Worm (Caenorhabditis elegans) whole organism, L2 larva: Measurements from ENCODE around the gene C25F9.6.

Source experiments
- C34F6.9 ChIP-seq: fragments of 150-350 bp; optimal IDR thresholded peaks from 2 replicates; lab custom pipeline; 2014; ENCODE audit warnings: missing biosample characterization, missing genetic modification characterization
- R02D3.7 ChIP-seq: fragments of 150-350 bp; optimal IDR thresholded peaks from 2 replicates; lab custom pipeline; 2014; ENCODE audit warnings: missing biosample characterization, missing genetic modification characterization
- Y55F3AM.14 ChIP-seq: fragments of 200-800 bp; sonication (Bioruptor generic); optimal IDR thresholded peaks from 2 replicates; lab custom pipeline; 2018; ENCODE audit warnings: mild to moderate bottlenecking, missing genetic modification characterization, missing compliant biosample characterization
- ZK546.5 ChIP-seq: sonication (generic microtip); optimal IDR thresholded peaks from 2 replicates; lab custom pipeline; 2017; ENCODE audit warnings: missing biosample characterization, missing genetic modification characterization
- ama-1 ChIP-seq: fragments of 150-350 bp; optimal IDR thresholded peaks from 2 replicates; lab custom pipeline; 2018; ENCODE audit warnings: inconsistent platforms
- blmp-1 ChIP-seq: sonication (generic microtip); optimal IDR thresholded peaks from 2 replicates; lab custom pipeline; 2017; ENCODE audit warnings: missing genetic modification characterization, mild to moderate bottlenecking, missing compliant biosample characterization, antibody characterized with exemption, moderate library complexity; ENCODE audit not compliant: insufficient read depth
- ceh-82 ChIP-seq: fragments of 150-350 bp; optimal IDR thresholded peaks from 2 replicates; lab custom pipeline; 2014; ENCODE audit warnings: missing biosample characterization, missing genetic modification characterization
- crh-2 ChIP-seq: sonication (generic microtip); optimal IDR thresholded peaks from 2 replicates; lab custom pipeline; 2017; ENCODE audit warnings: missing biosample characterization, missing genetic modification characterization
- egl-27 ChIP-seq: sonication (generic microtip); optimal IDR thresholded peaks from 3 replicates; lab custom pipeline; 2017; ENCODE audit warnings: missing biosample characterization, missing genetic modification reagents, missing genetic modification characterization
- elt-3 ChIP-seq: sonication (generic microtip); optimal IDR thresholded peaks from 2 replicates; lab custom pipeline; 2017; ENCODE audit warnings: missing biosample characterization, missing genetic modification characterization
- fos-1 ChIP-seq: fragments of 150-350 bp; optimal IDR thresholded peaks from 2 replicates; lab custom pipeline; 2014; ENCODE audit warnings: missing biosample characterization, missing genetic modification characterization
- lin-11 ChIP-seq: fragments of 150-350 bp; sonication (generic microtip); optimal IDR thresholded peaks from 2 replicates; lab custom pipeline; 2014; ENCODE audit warnings: missing biosample characterization, missing genetic modification characterization, inconsistent platforms, mixed read lengths
- lin-13 ChIP-seq: fragments of 150-350 bp; optimal IDR thresholded peaks from 2 replicates; lab custom pipeline; 2014; ENCODE audit warnings: missing biosample characterization, missing genetic modification reagents, missing genetic modification characterization
- lin-39 ChIP-seq: fragments of 150-350 bp; optimal IDR thresholded peaks from 2 replicates; lab custom pipeline; 2014; ENCODE audit warnings: missing biosample characterization, missing genetic modification reagents, missing genetic modification characterization
- lsy-2 ChIP-seq, 2 experiments: fragments of 150-350 bp in 1 of 2; sonication (generic microtip) in 1 of 2; optimal IDR thresholded peaks; 2 replicates each; lab custom pipeline; 2014 to 2017; ENCODE audit warnings: missing biosample characterization in 2 of 2, missing genetic modification characterization in 2 of 2
- mbf-1 ChIP-seq: sonication (generic microtip); optimal IDR thresholded peaks from 2 replicates; lab custom pipeline; 2017; ENCODE audit warnings: missing biosample characterization, missing genetic modification characterization
- mdl-1 ChIP-seq, 2 experiments: fragments of 150-350 bp in 1 of 2; sonication (generic microtip) in 1 of 2; optimal IDR thresholded peaks; 2 replicates each; lab custom pipeline; 2017; ENCODE audit warnings: missing biosample characterization in 2 of 2, missing genetic modification characterization in 2 of 2
- nhr-10 ChIP-seq: sonication (generic microtip); optimal IDR thresholded peaks from 2 replicates; lab custom pipeline; 2017; ENCODE audit warnings: missing biosample characterization, missing genetic modification characterization
- nhr-11 ChIP-seq: fragments of 150-350 bp; optimal IDR thresholded peaks from 2 replicates; lab custom pipeline; 2014; ENCODE audit warnings: missing biosample characterization, missing genetic modification characterization
- nhr-129 ChIP-seq: fragments of 150-350 bp; optimal IDR thresholded peaks from 2 replicates; lab custom pipeline; 2014; ENCODE audit warnings: missing biosample characterization, missing genetic modification characterization
- nhr-21 ChIP-seq: fragments of 150-350 bp; optimal IDR thresholded peaks from 2 replicates; lab custom pipeline; 2014; ENCODE audit warnings: missing biosample characterization, missing genetic modification characterization
- nhr-25 ChIP-seq: fragments of 150-350 bp; sonication (generic microtip); optimal IDR thresholded peaks from 3 replicates; lab custom pipeline; 2014; ENCODE audit warnings: missing biosample characterization, missing genetic modification characterization
- nhr-6 ChIP-seq: fragments of 150-350 bp; optimal IDR thresholded peaks from 2 replicates; lab custom pipeline; 2014; ENCODE audit warnings: missing biosample characterization, missing genetic modification characterization
- nhr-77 ChIP-seq: fragments of 150-350 bp; optimal IDR thresholded peaks from 2 replicates; lab custom pipeline; 2014; ENCODE audit warnings: missing biosample characterization, missing genetic modification characterization
- peb-1 ChIP-seq: fragments of 150-350 bp; optimal IDR thresholded peaks from 2 replicates; lab custom pipeline; 2014; ENCODE audit warnings: missing biosample characterization, missing genetic modification characterization
- sem-4 ChIP-seq: fragments of 150-350 bp; optimal IDR thresholded peaks from 2 replicates; lab custom pipeline; 2014; ENCODE audit warnings: missing biosample characterization, missing genetic modification reagents, missing genetic modification characterization
- sma-3 ChIP-seq: sonication (generic microtip); optimal IDR thresholded peaks from 2 replicates; lab custom pipeline; 2016; ENCODE audit warnings: missing genetic modification reagents, missing genetic modification characterization, missing compliant biosample characterization
- unc-55 ChIP-seq: fragments of 150-350 bp; sonication (generic microtip); optimal IDR thresholded peaks from 3 replicates; lab custom pipeline; 2014; ENCODE audit warnings: missing biosample characterization, missing genetic modification reagents, missing genetic modification characterization
- ztf-1 ChIP-seq: fragments of 200-800 bp; sonication (Bioruptor generic); conservative IDR thresholded peaks from 2 replicates; pipeline ENCODE4 v1.3.6; 2022; ENCODE audit warnings: missing genetic modification characterization, missing compliant biosample characterization
- ztf-11 ChIP-seq: sonication (generic microtip); optimal IDR thresholded peaks from 2 replicates; lab custom pipeline; 2017; ENCODE audit warnings: missing biosample characterization, missing genetic modification characterization

Gene C25F9.6

ce11 chrV:19394750-19395149, 10.4 kb downstream of the C25F9.6 start, which contains the start of gene C25F9.8:
Gene C25F9.8, plus strand, starts transcription at chrV:19395050.
- no peak for TF ChIP-seq C34F6.9 (tag; lab: Kevin White, UChicago)
- TF ChIP-seq nhr-21 (tag; lab: Kevin White, UChicago): no peak
- TF ChIP-seq nhr-25 (tag; lab: Kevin White, UChicago): no peak
- TF ChIP-seq blmp-1: no peak
- no peak for TF ChIP-seq lin-13 (GFP tag; lab: Kevin White, UChicago)
- no peak for TF ChIP-seq nhr-6 (tag; lab: Kevin White, UChicago)
- TF ChIP-seq Y55F3AM.14: no peak
- TF ChIP-seq nhr-11 (tag; lab: Kevin White, UChicago): no peak
- no peak for TF ChIP-seq lin-39 (tag; lab: Kevin White, UChicago)
- TF ChIP-seq R02D3.7 (tag; lab: Kevin White, UChicago): no peak
- no peak for TF ChIP-seq nhr-77
- TF ChIP-seq unc-55 (GFP tag; lab: Kevin White, UChicago): no peak
- TF ChIP-seq egl-27 (tag; lab: Kevin White, UChicago): no peak
- TF ChIP-seq peb-1 (tag; lab: Kevin White, UChicago): no peak
- no peak for TF ChIP-seq mbf-1
- no peak for TF ChIP-seq ZK546.5 (tag; lab: Kevin White, UChicago)
- TF ChIP-seq lsy-2 (tag; optimal IDR thresholded peaks at IDR 0.05; lab: Kevin White, UChicago): no peak
- no peak for TF ChIP-seq sem-4 (tag; lab: Kevin White, UChicago)

DNA sequence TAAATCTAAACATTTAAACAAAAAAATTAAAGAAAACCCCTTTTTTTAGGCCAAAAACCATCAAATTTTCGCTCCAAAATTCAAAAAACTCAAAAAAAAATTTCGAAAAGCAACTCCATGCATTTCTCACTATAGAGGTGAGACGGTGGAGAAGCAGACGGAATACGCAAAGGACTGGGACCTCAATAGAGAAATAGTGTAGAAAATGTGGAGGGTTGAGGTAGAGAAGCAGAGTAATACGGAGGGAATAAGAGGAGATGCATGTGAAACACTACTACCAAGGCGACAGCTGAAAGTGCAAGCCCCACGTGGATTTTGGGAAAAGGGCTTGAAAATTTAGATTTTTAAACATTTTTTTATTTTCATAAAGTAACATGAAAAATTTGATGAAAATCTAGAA, 13.9 kb downstream of the C25F9.6 start:
- no peak for TF ChIP-seq elt-3
- TF ChIP-seq mdl-1 (tag; optimal IDR thresholded peaks at IDR 0.05; lab: Kevin White, UChicago): no peak
- no peak for TF ChIP-seq lin-39 (tag; lab: Kevin White, UChicago)
- peak; percentile 14 for TF ChIP-seq crh-2
- TF ChIP-seq C34F6.9 (tag; lab: Kevin White, UChicago): peak; percentile 20
- TF ChIP-seq lsy-2 (tag; optimal IDR thresholded peaks at IDR 0.05; lab: Kevin White, UChicago): peak in 1 of 2 experiments; percentile 33
- TF ChIP-seq unc-55 (GFP tag; lab: Kevin White, UChicago): peak; percentile 57
- TF ChIP-seq nhr-129 (tag; lab: Kevin White, UChicago): peak; percentile 10

- TF ChIP-seq mdl-1 (tag; optimal IDR thresholded peaks at IDR 0.05; lab: Kevin White, UChicago) (no peak), nhr-25 (tag; lab: Kevin White, UChicago) (no peak), lsy-2 (tag; optimal IDR thresholded peaks at IDR 0.05; lab: Kevin White, UChicago) (no peak), elt-3 (no peak), ztf-11 (tag; lab: Kevin White, UChicago) (no peak), sma-3 (no peak), lin-11 (tag; lab: Kevin White, UChicago) (no peak), nhr-77 (no peak), R02D3.7 (tag; lab: Kevin White, UChicago) (no peak), ZK546.5 (tag; lab: Kevin White, UChicago) (no peak), C34F6.9 (tag; lab: Kevin White, UChicago) (no peak), nhr-21 (tag; lab: Kevin White, UChicago) (no peak), blmp-1 (no peak)
Observed at ce11 chrV:19390029-19390428, 15.1 kb downstream of the C25F9.6 start, which contains the start of gene slcr-46.2. Gene slcr-46.2, minus strand, starts transcription at chrV:19390129.

ce11 chrV:19380968-19381367, 24.2 kb downstream of the C25F9.6 start, which contains the start of gene srw-84:
Gene srw-84, plus strand, starts transcription at chrV:19381268.
- TF ChIP-seq nhr-6 (tag; lab: Kevin White, UChicago): no peak
- no peak for TF ChIP-seq C34F6.9 (tag; lab: Kevin White, UChicago)
- TF ChIP-seq lin-11 (tag; lab: Kevin White, UChicago): no peak
- TF ChIP-seq lsy-2 (tag; optimal IDR thresholded peaks at IDR 0.05; lab: Kevin White, UChicago): no peak
- no peak for TF ChIP-seq ZK546.5 (tag; lab: Kevin White, UChicago)
- TF ChIP-seq ceh-82 (tag; lab: Kevin White, UChicago): no peak
- TF ChIP-seq, all 48 proteins: peak for 0

- TF ChIP-seq crh-2: no peak
- no peak for TF ChIP-seq ama-1
- no peak for TF ChIP-seq R02D3.7 (tag; lab: Kevin White, UChicago)
- TF ChIP-seq fos-1: peak; percentile 42
- no peak for TF ChIP-seq nhr-21 (tag; lab: Kevin White, UChicago)
- TF ChIP-seq, all 48 proteins: peak for 1
Observed at ce11 chrV:19377014-19377494, 28.1 kb downstream of the C25F9.6 start, which contains the start of gene nceh-1. Gene nceh-1, plus strand, starts transcription at chrV:19377444.

DNA sequence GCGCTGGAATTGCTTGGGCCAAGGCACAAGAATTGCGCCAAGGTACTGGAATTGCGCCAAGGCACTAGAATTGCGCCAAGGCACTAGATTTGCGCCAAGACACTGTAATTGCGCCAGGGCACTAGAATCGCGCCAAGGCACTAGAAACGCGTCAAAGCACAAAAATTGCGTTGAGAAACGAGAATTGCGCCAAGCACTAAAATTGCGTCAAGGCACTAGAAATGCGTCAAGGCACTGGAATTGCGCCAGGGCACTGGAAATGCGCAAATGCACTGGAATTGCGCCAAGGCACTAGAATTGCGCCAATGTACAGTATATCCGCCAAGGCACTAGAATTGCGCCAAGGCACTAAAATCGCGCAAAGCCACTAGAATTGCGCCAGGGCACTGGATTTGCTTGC, 33.3 kb downstream of the C25F9.6 start:
- no peak for TF ChIP-seq nhr-10 (tag; lab: Kevin White, UChicago)
- TF ChIP-seq ztf-1 (GFP tag; lab: Robert Waterston, UW): no peak
- no peak for TF ChIP-seq egl-27 (tag; lab: Kevin White, UChicago)
- TF ChIP-seq nhr-129 (tag; lab: Kevin White, UChicago): no peak
- no peak for TF ChIP-seq blmp-1
